Worm (Caenorhabditis elegans) whole organism, mixed stage, embryonic: ENCODE results near the gene F59B2.13.
A peak's percentile ranks its signal among the peaks of the same experiment; 100 is the strongest.

ENCODE experiments used
- M03D4.4 ChIP-seq: sonication (generic microtip); optimal IDR thresholded peaks from 2 replicates; lab custom pipeline; 2017; ENCODE audit warnings: mild to moderate bottlenecking, missing genetic modification characterization, missing compliant biosample characterization
- bed-3 ChIP-seq: fragments of 200-800 bp; sonication (Bioruptor generic); optimal IDR thresholded peaks from 3 replicates; lab custom pipeline; 2018; ENCODE audit warnings: mild to moderate bottlenecking, missing genetic modification characterization, moderate library complexity, missing compliant biosample characterization
- blmp-1 ChIP-seq: fragments of 150-350 bp; optimal IDR thresholded peaks from 2 replicates; lab custom pipeline; 2014; ENCODE audit warnings: missing biosample characterization, missing genetic modification characterization
- ceh-39 ChIP-seq: fragments of 150-350 bp; optimal IDR thresholded peaks from 2 replicates; lab custom pipeline; 2014; ENCODE audit warnings: missing biosample characterization, missing genetic modification characterization
- ceh-43 ChIP-seq: fragments of 200-800 bp; sonication (Bioruptor generic); optimal IDR thresholded peaks from 2 replicates; lab custom pipeline; 2018; ENCODE audit warnings: mild to moderate bottlenecking, missing genetic modification characterization, moderate library complexity, missing compliant biosample characterization
- ceh-83 ChIP-seq: fragments of 200-800 bp; sonication (Bioruptor generic); optimal IDR thresholded peaks from 2 replicates; lab custom pipeline; 2018; ENCODE audit warnings: mild to moderate bottlenecking, missing genetic modification characterization, missing compliant biosample characterization
- ces-1 ChIP-seq: fragments of 150-350 bp; optimal IDR thresholded peaks from 2 replicates; lab custom pipeline; 2014; ENCODE audit warnings: missing biosample characterization, missing genetic modification reagents, missing genetic modification characterization
- cnd-1 ChIP-seq: fragments of 200-800 bp; sonication (Bioruptor generic); optimal IDR thresholded peaks from 2 replicates; lab custom pipeline; 2018; ENCODE audit warnings: mild to moderate bottlenecking, missing genetic modification characterization, missing compliant biosample characterization
- drap-1 ChIP-seq: fragments of 200-800 bp; sonication (Bioruptor generic); optimal IDR thresholded peaks from 3 replicates; lab custom pipeline; 2018; ENCODE audit warnings: mild to moderate bottlenecking, missing genetic modification characterization, missing compliant biosample characterization
- elt-1 ChIP-seq: sonication (generic microtip); optimal IDR thresholded peaks from 2 replicates; lab custom pipeline; 2017; ENCODE audit warnings: missing genetic modification characterization, mild to moderate bottlenecking, missing compliant biosample characterization, antibody characterized with exemption, moderate library complexity, borderline replicate concordance; ENCODE audit not compliant: insufficient read depth
- elt-3 ChIP-seq: fragments of 150-350 bp; optimal IDR thresholded peaks from 2 replicates; lab custom pipeline; 2014; ENCODE audit warnings: missing biosample characterization, missing genetic modification characterization
- flh-1 ChIP-seq: fragments of 200-800 bp; sonication (Bioruptor generic); optimal IDR thresholded peaks from 2 replicates; lab custom pipeline; 2018; ENCODE audit warnings: mild to moderate bottlenecking, missing genetic modification characterization, moderate library complexity, missing compliant biosample characterization
- hlh-1 ChIP-seq: fragments of 150-350 bp; optimal IDR thresholded peaks from 2 replicates; lab custom pipeline; 2014; ENCODE audit warnings: missing biosample characterization, missing genetic modification reagents, missing genetic modification characterization
- lin-13 ChIP-seq: fragments of 150-350 bp; optimal IDR thresholded peaks from 2 replicates; lab custom pipeline; 2014; ENCODE audit warnings: missing biosample characterization, missing genetic modification characterization
- lin-32 ChIP-seq: fragments of 200-800 bp; sonication (Bioruptor generic); optimal IDR thresholded peaks from 2 replicates; lab custom pipeline; 2018; ENCODE audit warnings: mild to moderate bottlenecking, missing genetic modification characterization, missing compliant biosample characterization
- lsy-2 ChIP-seq: fragments of 150-350 bp; optimal IDR thresholded peaks from 2 replicates; lab custom pipeline; 2014; ENCODE audit warnings: missing biosample characterization, missing genetic modification characterization
- mab-5 ChIP-seq: fragments of 150-350 bp; optimal IDR thresholded peaks from 2 replicates; lab custom pipeline; 2014; ENCODE audit warnings: missing biosample characterization, missing genetic modification characterization
- mep-1 ChIP-seq: fragments of 150-350 bp; optimal IDR thresholded peaks from 2 replicates; lab custom pipeline; 2017; ENCODE audit warnings: missing biosample characterization, missing genetic modification reagents, missing genetic modification characterization, inconsistent platforms
- mls-2 ChIP-seq: sonication (generic microtip); optimal IDR thresholded peaks from 2 replicates; lab custom pipeline; 2016; ENCODE audit warnings: mild to moderate bottlenecking, missing genetic modification characterization, moderate library complexity, missing compliant biosample characterization
- nhr-2 ChIP-seq: fragments of 150-350 bp; optimal IDR thresholded peaks from 2 replicates; lab custom pipeline; 2014; ENCODE audit warnings: missing biosample characterization, missing genetic modification characterization
- nhr-237 ChIP-seq: fragments of 150-350 bp; optimal IDR thresholded peaks from 2 replicates; lab custom pipeline; 2014; ENCODE audit warnings: missing biosample characterization, missing genetic modification characterization
- nhr-28 ChIP-seq: fragments of 150-350 bp; optimal IDR thresholded peaks from 2 replicates; lab custom pipeline; 2014; ENCODE audit warnings: missing biosample characterization, missing genetic modification characterization
- nhr-76 ChIP-seq: sonication (generic microtip); optimal IDR thresholded peaks from 2 replicates; lab custom pipeline; 2017; ENCODE audit warnings: missing biosample characterization, missing genetic modification characterization
- pha-4 ChIP-seq: fragments of 150-350 bp; optimal IDR thresholded peaks from 2 replicates; lab custom pipeline; 2018; ENCODE audit warnings: missing biosample characterization, missing genetic modification reagents, missing genetic modification characterization
- sem-2 ChIP-seq: fragments of 200-800 bp; sonication (Bioruptor generic); optimal IDR thresholded peaks from 2 replicates; lab custom pipeline; 2018; ENCODE audit warnings: mild to moderate bottlenecking, missing genetic modification characterization, missing compliant biosample characterization
- snpc-4 ChIP-seq: fragments of 150-350 bp; optimal IDR thresholded peaks from 2 replicates; lab custom pipeline; 2014; ENCODE audit warnings: missing biosample characterization, missing genetic modification characterization
- tbx-8 ChIP-seq: fragments of 200-800 bp; sonication (Bioruptor generic); optimal IDR thresholded peaks from 2 replicates; lab custom pipeline; 2018; ENCODE audit warnings: mild to moderate bottlenecking, missing genetic modification characterization, moderate library complexity, missing compliant biosample characterization
- unc-120 ChIP-seq: sonication (generic microtip); optimal IDR thresholded peaks from 2 replicates; lab custom pipeline; 2017; ENCODE audit warnings: missing genetic modification characterization, missing compliant biosample characterization; ENCODE audit not compliant: poor library complexity, severe bottlenecking
- unc-62 ChIP-seq: fragments of 150-350 bp; optimal IDR thresholded peaks from 2 replicates; lab custom pipeline; 2014; ENCODE audit warnings: missing biosample characterization, missing genetic modification reagents, missing genetic modification characterization
- zip-8 ChIP-seq: fragments of 150-350 bp; optimal IDR thresholded peaks from 2 replicates; lab custom pipeline; 2014; ENCODE audit warnings: missing biosample characterization, missing genetic modification characterization

The F59B2.13 gene

ce11 chrIII:8983811-8984210 is 43.0 kb downstream of the F59B2.13 start:
- no peak for TF ChIP-seq mep-1 (tag; lab: Kevin White, UChicago)
- TF ChIP-seq ces-1 (GFP tag; lab: Kevin White, UChicago): no peak
- no peak for TF ChIP-seq zip-8
- TF ChIP-seq elt-1 (tag; lab: Kevin White, UChicago): no peak
- no peak for TF ChIP-seq nhr-76 (tag; lab: Kevin White, UChicago)
- TF ChIP-seq lin-13: no peak
- TF ChIP-seq blmp-1: no peak
- no peak for TF ChIP-seq elt-3 (tag; lab: Kevin White, UChicago)
- TF ChIP-seq M03D4.4 (tag; lab: Kevin White, UChicago): no peak
- no peak for TF ChIP-seq bed-3 (GFP tag; lab: Kevin White, UChicago)
- no peak for TF ChIP-seq ceh-83
- TF ChIP-seq nhr-2 (tag; lab: Kevin White, UChicago): no peak

ce11 chrIII:8983135-8983534 is 43.7 kb downstream of the F59B2.13 start:
- TF ChIP-seq ces-1 (GFP tag; lab: Kevin White, UChicago) (no peak), cnd-1 (tag; lab: Kevin White, UChicago) (no peak), ceh-39 (tag; lab: Kevin White, UChicago) (no peak), tbx-8 (no peak), sem-2 (GFP tag; lab: Kevin White, UChicago) (no peak), flh-1 (GFP tag; lab: Kevin White, UChicago) (no peak)

- TF ChIP-seq nhr-237: no peak
- TF ChIP-seq ces-1 (GFP tag; lab: Kevin White, UChicago): peak; percentile 97
- peak; percentile 29 for TF ChIP-seq lsy-2 (tag; lab: Kevin White, UChicago)
- no peak for TF ChIP-seq nhr-28 (tag; lab: Kevin White, UChicago)
- TF ChIP-seq bed-3 (GFP tag; lab: Kevin White, UChicago): no peak
- no peak for TF ChIP-seq ceh-43 (GFP tag; lab: Kevin White, UChicago)
- TF ChIP-seq flh-1 (GFP tag; lab: Kevin White, UChicago): no peak
- TF ChIP-seq drap-1 (GFP tag; lab: Kevin White, UChicago): no peak
- TF ChIP-seq, all 35 proteins: peak for 2
Measured at ce11 chrIII:8981847-8982479, 44.9 kb downstream of the F59B2.13 start, which contains the start of gene pde-2. TSS of gene pde-2 (minus strand) at chrIII:8981897.

ce11 chrIII:8980892-8981291 is 46.0 kb downstream of the F59B2.13 start:
- TF ChIP-seq mab-5 (tag; lab: Kevin White, UChicago) (no peak), snpc-4 (tag; lab: Kevin White, UChicago) (no peak), unc-62 (GFP tag; lab: Kevin White, UChicago) (no peak), mep-1 (tag; lab: Kevin White, UChicago) (no peak), ceh-83 (no peak), nhr-237 (no peak), ceh-43 (GFP tag; lab: Kevin White, UChicago) (no peak), lin-32 (GFP tag; lab: Kevin White, UChicago) (no peak), nhr-2 (tag; lab: Kevin White, UChicago) (no peak), nhr-76 (tag; lab: Kevin White, UChicago) (no peak), elt-1 (tag; lab: Kevin White, UChicago) (no peak), blmp-1 (no peak), cnd-1 (tag; lab: Kevin White, UChicago) (no peak), nhr-28 (tag; lab: Kevin White, UChicago) (no peak)

ce11 chrIII:8978512-8979352 is 48.1 kb downstream of the F59B2.13 start:
- TF ChIP-seq lsy-2 (tag; lab: Kevin White, UChicago) (no peak), snpc-4 (tag; lab: Kevin White, UChicago) (no peak)

ce11 chrIII:8974835-8975234 is 52.0 kb downstream of the F59B2.13 start:
- TF ChIP-seq unc-62 (GFP tag; lab: Kevin White, UChicago) (no peak), nhr-28 (tag; lab: Kevin White, UChicago) (no peak), pha-4 (tag; lab: Kevin White, UChicago) (no peak), unc-120 (tag; lab: Kevin White, UChicago) (no peak), elt-1 (tag; lab: Kevin White, UChicago) (no peak), elt-3 (tag; lab: Kevin White, UChicago) (no peak), hlh-1 (tag; lab: Kevin White, UChicago) (no peak), snpc-4 (tag; lab: Kevin White, UChicago) (no peak), zip-8 (no peak), mls-2 (no peak), ceh-39 (tag; lab: Kevin White, UChicago) (no peak), mab-5 (tag; lab: Kevin White, UChicago) (no peak), mep-1 (tag; lab: Kevin White, UChicago) (no peak), tbx-8 (no peak), lin-32 (GFP tag; lab: Kevin White, UChicago) (no peak), sem-2 (GFP tag; lab: Kevin White, UChicago) (no peak), flh-1 (GFP tag; lab: Kevin White, UChicago) (no peak), ceh-43 (GFP tag; lab: Kevin White, UChicago) (no peak)
- TF ChIP-seq, all 35 proteins: peak for 0
